Worm (Caenorhabditis elegans) whole organism, dauer: Measurements from ENCODE around the gene cest-1.2.

Experiments used
- unc-62 ChIP-seq: sonication (generic microtip); optimal IDR thresholded peaks from 2 replicates; lab custom pipeline; 2017; ENCODE audit warnings: missing biosample characterization, missing genetic modification reagents, missing genetic modification characterization

The cest-1.2 gene

ce11 chrV:14133002-14133763 is 27.5 kb downstream of the cest-1.2 start:
- no peak for TF ChIP-seq unc-62 (GFP tag; lab: Kevin White, UChicago)

ce11 chrV:14130226-14130625 is 30.4 kb downstream of the cest-1.2 start:
- TF ChIP-seq unc-62 (GFP tag; lab: Kevin White, UChicago): no peak

- no peak for TF ChIP-seq unc-62 (GFP tag; lab: Kevin White, UChicago)
These were observed 31.8 kb downstream of the cest-1.2 start for ce11 chrV:14128858-14129257.

ce11 chrV:14127834-14128233 is 32.8 kb downstream of the cest-1.2 start:
- TF ChIP-seq unc-62 (GFP tag; lab: Kevin White, UChicago): no peak

ce11 chrV:14126341-14126924 is 34.2 kb downstream of the cest-1.2 start:
- TF ChIP-seq unc-62 (GFP tag; lab: Kevin White, UChicago): no peak

ce11 chrV:14123176-14123575 is 37.5 kb downstream of the cest-1.2 start:
- no peak for TF ChIP-seq unc-62 (GFP tag; lab: Kevin White, UChicago)

ce11 chrV:14120674-14121073 is 40.0 kb downstream of the cest-1.2 start:
- no peak for TF ChIP-seq unc-62 (GFP tag; lab: Kevin White, UChicago)

- TF ChIP-seq unc-62 (GFP tag; lab: Kevin White, UChicago): no peak
These were observed 50.6 kb downstream of the cest-1.2 start, which contains the start of gene H39E23.2 for ce11 chrV:14110042-14110441. Gene H39E23.2, plus strand, starts transcription at chrV:14110342.
